Fruit fly (Drosophila melanogaster): Measurements from ENCODE around the gene Sec16.

The Sec16 gene

DNA sequence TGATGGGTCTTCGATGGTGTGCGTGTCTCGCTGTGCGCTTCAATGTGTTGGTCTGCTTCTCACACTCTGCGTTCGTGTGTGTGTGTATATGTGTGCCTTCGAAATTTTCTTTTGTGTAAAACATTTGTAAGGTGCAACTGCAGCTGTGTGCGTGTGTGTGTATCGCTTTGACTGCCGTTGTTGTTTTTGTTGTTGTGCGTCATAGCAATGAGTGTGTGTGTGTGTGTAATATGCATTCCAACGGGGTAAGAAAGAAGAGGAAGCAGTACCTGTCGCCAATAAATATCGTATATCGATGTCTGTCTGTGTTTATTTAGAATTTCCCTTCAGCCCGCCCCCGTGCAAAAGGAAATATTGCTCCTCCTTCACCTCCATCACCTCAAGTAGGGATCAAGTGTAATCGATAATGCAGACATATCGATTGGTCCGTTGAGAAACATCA lies 58.5 kb downstream of the Sec16 start (continued):
- TF ChIP-seq Stat92E (GFP tag; optimal IDR thresholded peaks at IDR 0.05) (no peak), CG9876 (GFP tag; optimal IDR thresholded peaks at IDR 0.05) (no peak), abd-A (tag; optimal IDR thresholded peaks at IDR 0.05) (peak; percentile 57), HmgD (GFP tag; optimal IDR thresholded peaks at IDR 0.05) (peak; percentile 61), CG8281 (tag; optimal IDR thresholded peaks at IDR 0.05) (no peak), CG17385 (GFP tag; optimal IDR thresholded peaks at IDR 0.05) (peak; percentile 91), CG43689 (GFP tag; IDR thresholded peaks at IDR 0.05) (no peak), sqz (GFP tag; optimal IDR thresholded peaks at IDR 0.05) (no peak), CG32767 (GFP tag; IDR thresholded peaks at IDR 0.05) (peak; percentile 57; the same call in 1 of the 2 replicates), Fer3 (tag; optimal IDR thresholded peaks at IDR 0.05) (no peak), Drgx (GFP tag; IDR thresholded peaks at IDR 0.05) (0 out of 2 replicates have a peak, but pooled peaks have one; percentile 14), sima (GFP tag; optimal IDR thresholded peaks at IDR 0.05) (no peak), BEAF-32 (GFP tag; optimal IDR thresholded peaks at IDR 0.05) (peak; percentile 36), CG15011 (GFP tag; optimal IDR thresholded peaks at IDR 0.05) (no peak), ro (GFP tag; IDR thresholded peaks at IDR 0.05) (no peak), Dbx (GFP tag; IDR thresholded peaks at IDR 0.05) (no peak), crc (GFP tag; optimal IDR thresholded peaks at IDR 0.05) (no peak), hkb (optimal IDR thresholded peaks at IDR 0.05) (no peak), hkb (GFP tag; IDR thresholded peaks at IDR 0.05) (no peak), CG8089 (GFP tag; optimal IDR thresholded peaks at IDR 0.05) (no peak), Dll (GFP tag; IDR thresholded peaks at IDR 0.05; ENCODE audit: partially characterized antibody) (peak; percentile 19; the same call in 1 of the 4 replicates), CG18262 (tag; optimal IDR thresholded peaks at IDR 0.05) (no peak), CG10147 (GFP tag; optimal IDR thresholded peaks at IDR 0.05) (no peak), CG18476 (GFP tag; optimal IDR thresholded peaks at IDR 0.05) (no peak), HmgZ (tag; optimal IDR thresholded peaks at IDR 0.05) (peak; percentile 35), zfh1 (GFP tag; IDR thresholded peaks at IDR 0.05) (no peak), Sox100B (GFP tag; optimal IDR thresholded peaks at IDR 0.05) (no peak), CG15073 (GFP tag; optimal IDR thresholded peaks at IDR 0.05) (no peak), CG18619 (GFP tag; optimal IDR thresholded peaks at IDR 0.05) (no peak), CG18764 (GFP tag; optimal IDR thresholded peaks at IDR 0.05) (no peak), Rx (GFP tag; IDR thresholded peaks at IDR 0.05) (no peak), sd (tag; optimal IDR thresholded peaks at IDR 0.05) (peak; percentile 95), CG12769 (tag; optimal IDR thresholded peaks at IDR 0.05) (peak; percentile 32), unc-4 (GFP tag; IDR thresholded peaks at IDR 0.05; ENCODE audit: partially characterized antibody) (no peak), CG6254 (GFP tag; optimal IDR thresholded peaks at IDR 0.05) (no peak), CG13624 (GFP tag; optimal IDR thresholded peaks at IDR 0.05) (no peak), Dip3 (GFP tag; optimal IDR thresholded peaks at IDR 0.05) (no peak), CG4328 (GFP tag; optimal IDR thresholded peaks at IDR 0.05) (no peak), pb (GFP tag; optimal IDR thresholded peaks at IDR 0.05) (no peak), CG17612 (GFP tag; IDR thresholded peaks at IDR 0.05) (no peak), CG4424 (GFP tag; optimal IDR thresholded peaks at IDR 0.05) (no peak), ftz-f1 (GFP tag; optimal IDR thresholded peaks at IDR 0.05) (no peak), CG30431 (GFP tag; optimal IDR thresholded peaks at IDR 0.05) (no peak), zf30C (GFP tag; optimal IDR thresholded peaks at IDR 0.05) (no peak), Dref (GFP tag; IDR thresholded peaks at IDR 0.05) (peak; percentile 53), repo (GFP tag; optimal IDR thresholded peaks at IDR 0.05) (no peak), CG9817 (tag; optimal IDR thresholded peaks at IDR 0.05) (no peak), mld (GFP tag; IDR thresholded peaks at IDR 0.05; ENCODE audit: partially characterized antibody) (0 out of 3 replicates have a peak, but pooled peaks have one; percentile 47), aop (GFP tag; IDR thresholded peaks at IDR 0.05) (no peak), CG31441 (GFP tag; IDR thresholded peaks at IDR 0.05) (no peak), p53 (GFP tag; optimal IDR thresholded peaks at IDR 0.05) (no peak), CG31388 (GFP tag; optimal IDR thresholded peaks at IDR 0.05) (no peak)
